Worm (Caenorhabditis elegans): ENCODE measurements around the gene Y55F3BR.1.

- TF ChIP-seq hmg-4 (GFP tag; optimal IDR thresholded peaks at IDR 0.05) (no peak), ama-1 (optimal IDR thresholded peaks at IDR 0.05) (no peak), ets-7 (tag; optimal IDR thresholded peaks at IDR 0.05) (no peak), hmbx-1 (tag; optimal IDR thresholded peaks at IDR 0.05) (no peak), sea-1 (GFP tag; conservative IDR thresholded peaks at IDR 0.05) (no peak), ceh-36 (tag; optimal IDR thresholded peaks at IDR 0.05) (no peak), B0310.2 (tag; optimal IDR thresholded peaks at IDR 0.05) (no peak), pes-1 (GFP tag; IDR thresholded peaks at IDR 0.05) (no peak), aly-1 (tag; optimal IDR thresholded peaks at IDR 0.05) (no peak)
Measured at ce11 chrIV:868723-869122, 5.9 kb upstream of the Y55F3BR.1 start.
